Worm (Caenorhabditis elegans) whole organism, late embryonic: Measurements from ENCODE around the gene C07A4.2.

ENCODE experiments used
- C08G9.2 ChIP-seq: sonication (generic microtip); optimal IDR thresholded peaks from 2 replicates; lab custom pipeline; 2016; ENCODE audit warnings: mild to moderate bottlenecking, missing genetic modification characterization, moderate library complexity, missing compliant biosample characterization
- C38D4.7 ChIP-seq: fragments of 200-800 bp; sonication (Bioruptor generic); optimal IDR thresholded peaks from 2 replicates; lab custom pipeline; 2018; ENCODE audit warnings: mild to moderate bottlenecking, missing genetic modification characterization, moderate library complexity, missing compliant biosample characterization
- F13H6.1 ChIP-seq: sonication (generic microtip); optimal IDR thresholded peaks from 2 replicates; lab custom pipeline; 2016; ENCODE audit warnings: missing genetic modification characterization, missing compliant biosample characterization
- Y22D7AL.16 ChIP-seq: sonication (generic microtip); optimal IDR thresholded peaks from 2 replicates; lab custom pipeline; 2016; ENCODE audit warnings: missing genetic modification characterization, missing compliant biosample characterization
- ahr-1 ChIP-seq: sonication (generic microtip); optimal IDR thresholded peaks from 2 replicates; lab custom pipeline; 2016; ENCODE audit warnings: missing genetic modification characterization, missing compliant biosample characterization
- ceh-19 ChIP-seq: fragments of 200-800 bp; sonication (Bioruptor generic); optimal IDR thresholded peaks from 2 replicates; lab custom pipeline; 2018; ENCODE audit warnings: mild to moderate bottlenecking, missing genetic modification characterization, missing compliant biosample characterization
- ceh-22 ChIP-seq: sonication (generic microtip); optimal IDR thresholded peaks from 2 replicates; lab custom pipeline; 2017; ENCODE audit warnings: missing biosample characterization, missing genetic modification characterization
- ceh-30 ChIP-seq: fragments of 150-350 bp; optimal IDR thresholded peaks from 2 replicates; lab custom pipeline; 2014; ENCODE audit warnings: missing biosample characterization, missing genetic modification characterization
- ceh-31 ChIP-seq: sonication (generic microtip); optimal IDR thresholded peaks from 2 replicates; lab custom pipeline; 2016; ENCODE audit warnings: missing genetic modification characterization, missing compliant biosample characterization
- ceh-34 ChIP-seq: sonication (generic microtip); optimal IDR thresholded peaks from 2 replicates; lab custom pipeline; 2016; ENCODE audit warnings: mild to moderate bottlenecking, missing genetic modification characterization, missing compliant biosample characterization
- ceh-48 ChIP-seq: sonication (generic microtip); optimal IDR thresholded peaks from 2 replicates; lab custom pipeline; 2016; ENCODE audit warnings: missing genetic modification characterization, inconsistent platforms, missing compliant biosample characterization
- ceh-6 ChIP-seq: fragments of 200-800 bp; sonication (Bioruptor generic); optimal IDR thresholded peaks from 2 replicates; lab custom pipeline; 2018; ENCODE audit warnings: mild to moderate bottlenecking, missing genetic modification characterization, missing compliant biosample characterization
- che-1 ChIP-seq: sonication (generic microtip); optimal IDR thresholded peaks from 2 replicates; lab custom pipeline; 2016; ENCODE audit warnings: mild to moderate bottlenecking, missing genetic modification characterization, missing compliant biosample characterization
- dmd-4 ChIP-seq: sonication (generic microtip); optimal IDR thresholded peaks from 2 replicates; lab custom pipeline; 2016; ENCODE audit warnings: borderline replicate concordance, missing genetic modification characterization, missing compliant biosample characterization
- elt-2 ChIP-seq: sonication (generic microtip); optimal IDR thresholded peaks from 2 replicates; lab custom pipeline; 2016; ENCODE audit warnings: missing genetic modification reagents, missing genetic modification characterization, missing compliant biosample characterization
- fkh-6 ChIP-seq: sonication (generic microtip); optimal IDR thresholded peaks from 2 replicates; lab custom pipeline; 2016; ENCODE audit warnings: missing genetic modification characterization, missing compliant biosample characterization
- gmeb-2 ChIP-seq: sonication (generic microtip); optimal IDR thresholded peaks from 2 replicates; lab custom pipeline; 2016; ENCODE audit warnings: missing genetic modification characterization, inconsistent platforms, missing compliant biosample characterization
- hlh-30 ChIP-seq: sonication (generic microtip); optimal IDR thresholded peaks from 2 replicates; lab custom pipeline; 2017; ENCODE audit warnings: antibody characterized with exemption, missing genetic modification characterization, missing compliant biosample characterization; ENCODE audit not compliant: insufficient read depth
- lim-6 ChIP-seq: sonication (generic microtip); optimal IDR thresholded peaks from 2 replicates; lab custom pipeline; 2016; ENCODE audit warnings: missing genetic modification characterization, missing compliant biosample characterization
- nfya-1 ChIP-seq: sonication (generic microtip); optimal IDR thresholded peaks from 2 replicates; lab custom pipeline; 2017; ENCODE audit warnings: missing genetic modification characterization, mild to moderate bottlenecking, missing compliant biosample characterization, antibody characterized with exemption, moderate library complexity
- nhr-232 ChIP-seq: sonication (generic microtip); optimal IDR thresholded peaks from 2 replicates; lab custom pipeline; 2016; ENCODE audit warnings: missing genetic modification characterization, missing compliant biosample characterization
- odd-2 ChIP-seq: sonication (generic microtip); optimal IDR thresholded peaks from 2 replicates; lab custom pipeline; 2017; ENCODE audit warnings: antibody characterized with exemption, mild to moderate bottlenecking, missing genetic modification characterization, missing compliant biosample characterization
- pag-3 ChIP-seq: sonication (generic microtip); optimal IDR thresholded peaks from 2 replicates; lab custom pipeline; 2016; ENCODE audit warnings: missing compliant biosample characterization, missing genetic modification characterization, borderline replicate concordance
- pax-1 ChIP-seq: fragments of 150-350 bp; optimal IDR thresholded peaks from 2 replicates; lab custom pipeline; 2014; ENCODE audit warnings: missing biosample characterization, missing genetic modification characterization
- pha-2 ChIP-seq: sonication (generic microtip); optimal IDR thresholded peaks from 2 replicates; lab custom pipeline; 2017; ENCODE audit warnings: mild to moderate bottlenecking, missing genetic modification characterization, missing compliant biosample characterization
- pros-1 ChIP-seq: fragments of 150-350 bp; optimal IDR thresholded peaks from 2 replicates; lab custom pipeline; 2014; ENCODE audit warnings: missing biosample characterization, missing genetic modification reagents, missing genetic modification characterization
- ref-2 ChIP-seq: sonication (generic microtip); optimal IDR thresholded peaks from 2 replicates; lab custom pipeline; 2016; ENCODE audit warnings: missing genetic modification characterization, missing compliant biosample characterization
- sdc-2 ChIP-seq: sonication (generic microtip); optimal IDR thresholded peaks from 2 replicates; lab custom pipeline; 2016; ENCODE audit warnings: missing genotype, missing genetic modification characterization, missing compliant biosample characterization
- sox-2 ChIP-seq: fragments of 200-800 bp; sonication (Bioruptor generic); IDR thresholded peaks from 2 replicates; pipeline ENCODE4 v1.3.6; 2022; ENCODE audit warnings: missing genetic modification reagents, missing genetic modification characterization, missing compliant biosample characterization
- syd-9 ChIP-seq: sonication (generic microtip); optimal IDR thresholded peaks from 2 replicates; lab custom pipeline; 2016; ENCODE audit warnings: mild to moderate bottlenecking, missing genetic modification characterization, moderate library complexity, missing compliant biosample characterization
- ttx-3 ChIP-seq: sonication (generic microtip); optimal IDR thresholded peaks from 2 replicates; lab custom pipeline; 2016; ENCODE audit warnings: missing genetic modification reagents, missing genetic modification characterization, missing compliant biosample characterization
- unc-42 ChIP-seq: sonication (generic microtip); optimal IDR thresholded peaks from 2 replicates; lab custom pipeline; 2016; ENCODE audit warnings: missing genotype, missing genetic modification characterization, missing compliant biosample characterization
- unc-55 ChIP-seq: sonication (generic microtip); optimal IDR thresholded peaks from 2 replicates; lab custom pipeline; 2017; ENCODE audit warnings: missing biosample characterization, missing genetic modification reagents, missing genetic modification characterization
- unc-86 ChIP-seq: sonication (generic microtip); optimal IDR thresholded peaks from 2 replicates; lab custom pipeline; 2016; ENCODE audit warnings: missing genetic modification characterization, missing compliant biosample characterization

Gene C07A4.2

DNA sequence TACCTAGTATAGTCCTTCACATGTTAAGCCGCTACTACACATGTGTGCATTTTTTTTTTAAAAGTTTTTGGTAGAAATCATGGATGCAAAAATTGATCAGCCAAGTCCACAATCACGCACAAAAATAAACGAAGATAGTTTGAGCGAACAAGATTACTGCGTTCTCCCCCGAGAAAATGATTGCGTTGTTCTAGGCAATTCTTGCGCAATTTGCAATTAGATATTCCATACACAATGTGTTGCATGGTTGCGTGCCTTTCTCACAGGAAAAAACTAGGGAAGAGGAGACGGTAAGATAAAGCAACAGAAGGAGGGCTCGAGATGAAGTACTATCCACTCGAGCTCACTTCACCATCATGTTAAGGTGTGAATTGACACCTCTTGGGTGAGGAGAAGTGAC, 34.0 kb downstream of the C07A4.2 start:
- peak; percentile 8 for TF ChIP-seq elt-2 (tag; lab: Kevin White, UChicago)
- TF ChIP-seq ahr-1 (tag; lab: Kevin White, UChicago) = no peak
- no peak for TF ChIP-seq lim-6 (tag; lab: Kevin White, UChicago)
- no peak for TF ChIP-seq che-1 (tag; lab: Kevin White, UChicago)
- peak; percentile 22 for TF ChIP-seq ref-2 (tag; lab: Kevin White, UChicago)

DNA sequence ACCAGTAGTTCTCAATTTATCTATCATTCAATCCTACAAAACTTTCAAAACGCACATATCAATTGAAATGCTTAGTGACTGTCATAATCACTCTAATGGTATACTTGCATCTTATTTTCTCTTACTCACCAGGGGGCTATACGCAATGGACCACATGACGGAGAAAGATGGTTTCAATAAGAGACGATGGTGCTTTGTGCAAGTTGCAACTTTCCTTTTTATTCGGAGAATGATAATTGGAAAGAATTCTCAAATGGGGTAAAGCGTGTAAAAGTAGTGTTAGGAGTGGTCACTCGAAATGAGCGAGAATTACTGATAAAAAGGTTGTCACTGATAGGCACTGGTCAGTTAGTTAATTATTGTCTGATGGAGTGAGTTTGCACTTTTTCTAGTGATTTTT, 36.5 kb downstream of the C07A4.2 start:
- TF ChIP-seq sox-2 (GFP tag; lab: Robert Waterston, UW) (no peak), elt-2 (tag; lab: Kevin White, UChicago) (peak; percentile 27)

DNA sequence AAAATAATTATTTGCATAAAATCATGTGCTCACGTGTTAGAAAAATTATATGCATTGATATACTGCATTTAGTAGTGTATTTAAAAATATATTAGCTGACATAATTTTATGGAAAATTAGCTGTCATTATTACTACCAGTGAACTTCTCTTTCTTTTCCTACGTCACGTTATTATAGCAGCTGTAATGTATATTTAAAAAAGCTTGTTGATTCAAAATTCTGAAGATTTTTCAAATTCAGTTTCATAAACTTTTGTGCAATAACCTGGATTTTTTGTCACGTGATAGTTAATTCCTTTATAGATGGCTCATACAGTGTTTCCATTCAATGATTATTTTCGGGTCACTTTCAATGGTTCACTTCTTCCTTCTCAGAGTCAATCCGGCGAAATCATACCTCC, 40.5 kb downstream of the C07A4.2 start, which contains the start of gene F44A6.3:
Gene F44A6.3, plus strand, starts transcription at position 301 of the 400 bp plus-strand sequence.
- TF ChIP-seq unc-86 (no peak), F13H6.1 (tag; lab: Kevin White, UChicago) (no peak), dmd-4 (tag; lab: Kevin White, UChicago) (no peak), odd-2 (tag; lab: Kevin White, UChicago) (no peak), C38D4.7 (GFP tag; lab: Kevin White, UChicago) (no peak), ttx-3 (tag; lab: Kevin White, UChicago) (no peak), unc-42 (tag; lab: Kevin White, UChicago) (no peak), nfya-1 (no peak)

DNA sequence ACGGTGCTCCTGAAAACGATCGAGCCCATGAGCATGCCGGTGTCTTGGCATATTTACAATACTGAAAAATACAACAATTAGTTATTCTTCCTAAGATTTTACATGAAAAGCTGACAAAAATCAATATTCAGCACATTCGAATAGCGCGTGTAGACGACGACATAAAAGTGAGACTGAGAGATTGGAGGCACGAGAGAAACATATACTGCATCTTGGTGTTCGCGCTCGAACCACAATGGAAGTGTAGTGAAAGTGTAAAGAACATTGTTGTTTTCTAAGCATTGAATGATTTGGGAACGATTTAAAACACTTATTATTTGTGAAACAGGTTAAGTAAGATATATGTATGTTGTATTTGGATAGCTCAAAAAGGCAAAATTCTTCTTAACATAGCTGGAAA, 43.4 kb downstream of the C07A4.2 start, which contains the start of gene F44A6.4:
Gene F44A6.4, minus strand, starts transcription at position 67 of the 400 bp plus-strand sequence.
- TF ChIP-seq C08G9.2 (tag; lab: Kevin White, UChicago) (no peak), che-1 (tag; lab: Kevin White, UChicago) (no peak), sdc-2 (no peak), unc-55 (GFP tag; lab: Kevin White, UChicago) (no peak), ceh-19 (GFP tag; lab: Kevin White, UChicago) (no peak), ceh-22 (tag; lab: Kevin White, UChicago) (no peak), lim-6 (tag; lab: Kevin White, UChicago) (no peak), ceh-48 (peak; percentile 36)

DNA sequence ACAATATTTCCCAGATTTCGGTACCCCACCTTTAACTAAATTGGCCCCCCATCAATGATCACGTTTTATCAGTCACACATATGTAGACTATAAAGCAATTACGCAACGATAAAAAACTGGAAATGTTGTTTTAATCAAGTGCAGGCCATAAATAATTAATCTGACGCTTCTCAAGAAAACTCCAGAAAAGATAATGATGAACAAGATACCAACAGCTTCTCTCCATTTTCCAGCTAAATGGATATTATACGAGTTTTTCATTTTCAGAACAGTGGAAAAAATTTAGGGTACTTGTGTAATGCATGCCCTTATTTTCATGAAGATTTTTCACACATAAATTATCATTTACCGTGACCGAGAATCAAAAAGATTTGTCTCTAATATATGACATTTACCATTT, 44.3 kb downstream of the C07A4.2 start:
- TF ChIP-seq hlh-30 (tag; lab: Kevin White, UChicago) = no peak
- no peak for TF ChIP-seq ceh-34 (tag; lab: Kevin White, UChicago)
- TF ChIP-seq dmd-4 (tag; lab: Kevin White, UChicago) = no peak
- TF ChIP-seq elt-2 (tag; lab: Kevin White, UChicago) = peak; percentile 52
- no peak for TF ChIP-seq pros-1 (tag; lab: Kevin White, UChicago)
- no peak for TF ChIP-seq unc-86

DNA sequence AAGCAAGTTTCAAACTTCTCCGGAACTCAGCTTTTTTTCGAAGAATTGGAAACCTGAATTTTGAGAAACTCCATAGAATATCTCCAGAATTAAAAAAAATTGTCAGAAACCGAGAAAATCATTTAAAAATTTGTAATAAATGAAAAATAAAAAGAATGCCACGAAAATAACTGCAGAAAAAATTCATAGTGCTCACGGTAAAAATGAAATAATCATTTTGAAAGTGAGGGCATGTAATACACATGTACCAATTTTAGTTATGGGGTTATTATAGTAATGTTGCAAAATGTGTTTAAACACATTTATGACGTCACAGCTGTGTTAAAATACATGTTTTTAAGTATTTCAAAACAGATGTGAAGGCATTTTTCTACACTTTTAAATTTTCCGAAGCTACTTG, 44.9 kb downstream of the C07A4.2 start:
- no peak for TF ChIP-seq pha-2 (tag; lab: Kevin White, UChicago)
- TF ChIP-seq gmeb-2 (tag; lab: Kevin White, UChicago) = no peak
- no peak for TF ChIP-seq ceh-31
- TF ChIP-seq odd-2 (tag; lab: Kevin White, UChicago) = no peak
- no peak for TF ChIP-seq fkh-6 (tag; lab: Kevin White, UChicago)
- TF ChIP-seq ref-2 (tag; lab: Kevin White, UChicago) = no peak
- TF ChIP-seq pax-1 (tag; lab: Kevin White, UChicago) = no peak
- no peak for TF ChIP-seq nhr-232
- no peak for TF ChIP-seq ceh-48
- TF ChIP-seq lim-6 (tag; lab: Kevin White, UChicago) = no peak
- TF ChIP-seq unc-55 (GFP tag; lab: Kevin White, UChicago) = no peak
- TF ChIP-seq C38D4.7 (GFP tag; lab: Kevin White, UChicago) = no peak
- TF ChIP-seq ceh-6 (GFP tag; lab: Kevin White, UChicago) = no peak
- TF ChIP-seq syd-9 (tag; lab: Kevin White, UChicago) = no peak
- TF ChIP-seq Y22D7AL.16 (tag; lab: Kevin White, UChicago) = no peak
- TF ChIP-seq pag-3 = no peak
- no peak for TF ChIP-seq ahr-1 (tag; lab: Kevin White, UChicago)
- TF ChIP-seq ceh-30 (tag; lab: Kevin White, UChicago) = no peak
